Worm (Caenorhabditis elegans) whole organism, late embryonic: ENCODE data around the gene C15H9.9.

ENCODE experiments used
- ceh-9 ChIP-seq: sonication (generic microtip); optimal IDR thresholded peaks from 2 replicates; lab custom pipeline; 2016; ENCODE audit warnings: mild to moderate bottlenecking, missing genetic modification characterization, inconsistent platforms, missing compliant biosample characterization
- elt-2 ChIP-seq: sonication (generic microtip); optimal IDR thresholded peaks from 2 replicates; lab custom pipeline; 2016; ENCODE audit warnings: missing genetic modification reagents, missing genetic modification characterization, missing compliant biosample characterization

DNA sequence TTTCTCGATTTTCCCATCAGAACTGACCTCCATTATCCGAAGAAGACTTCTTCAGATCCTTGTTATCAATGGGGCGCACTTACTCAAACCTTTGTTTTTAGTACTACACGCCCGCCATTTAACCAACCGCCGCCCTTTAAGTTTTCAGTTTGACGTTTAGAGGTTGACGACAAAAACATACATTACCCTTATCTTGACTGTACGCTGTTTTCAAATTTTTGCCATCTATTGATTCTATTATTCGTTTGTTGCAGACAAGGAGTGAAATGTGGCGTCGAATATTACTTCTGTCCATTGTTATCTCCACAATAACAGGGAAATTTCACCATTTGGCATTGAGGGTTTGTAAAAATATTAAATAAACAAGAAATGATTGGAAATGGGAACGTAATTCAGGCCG lies 35.0 kb downstream of the C15H9.9 start, which contains the start of gene C15H9.5:
- TF ChIP-seq elt-2 (tag; lab: Kevin White, UChicago) (no peak), ceh-9 (no peak)
